Fruit fly (Drosophila melanogaster) whole organism, embryonic: ENCODE measurements around the gene fal.

ENCODE experiments used
- Atf3 ChIP-seq: fragments of 200-800 bp; sonication (Bioruptor generic); optimal IDR thresholded peaks from 3 replicates; lab custom pipeline; 2016; ENCODE audit warnings: missing biosample characterization, missing genetic modification characterization
- Bteb2 ChIP-seq: fragments of 200-800 bp; sonication (Bioruptor generic); optimal IDR thresholded peaks from 2 replicates; lab custom pipeline; 2016; ENCODE audit warnings: missing biosample characterization, missing genetic modification characterization
- CG10209 ChIP-seq: fragments of 200-800 bp; sonication (Bioruptor generic); optimal IDR thresholded peaks from 3 replicates; lab custom pipeline; 2017; ENCODE audit warnings: missing biosample characterization, mild to moderate bottlenecking, missing genetic modification characterization, missing genetic modification reagents
- CG11504 ChIP-seq: fragments of 200-800 bp; sonication (Bioruptor generic); optimal IDR thresholded peaks from 3 replicates; lab custom pipeline; 2019; ENCODE audit warnings: missing biosample characterization, mild to moderate bottlenecking, missing genetic modification characterization, moderate library complexity
- CG12104 ChIP-seq: fragments of 200-800 bp; sonication (Bioruptor generic); optimal IDR thresholded peaks from 3 replicates; lab custom pipeline; 2016; ENCODE audit warnings: missing biosample characterization, missing genetic modification characterization
- CG1233 ChIP-seq: fragments of 200-800 bp; sonication (Bioruptor generic); optimal IDR thresholded peaks from 4 replicates; lab custom pipeline; 2018; ENCODE audit warnings: missing biosample characterization, mild to moderate bottlenecking, missing genetic modification characterization
- CG12744 ChIP-seq: fragments of 200-800 bp; sonication (Bioruptor generic); optimal IDR thresholded peaks from 2 replicates; lab custom pipeline; 2016; ENCODE audit warnings: missing biosample characterization, missing genetic modification characterization
- CG15269 ChIP-seq: fragments of 200-800 bp; sonication (Bioruptor generic); optimal IDR thresholded peaks from 2 replicates; lab custom pipeline; 2018; ENCODE audit warnings: missing biosample characterization, mild to moderate bottlenecking, missing genetic modification characterization, moderate library complexity
- CG16779 ChIP-seq: fragments of 200-800 bp; sonication (Bioruptor generic); IDR thresholded peaks from 2 replicates; pipeline ENCODE4 v1.3.6; 2022; ENCODE audit warnings: missing biosample characterization, missing genetic modification characterization
- CG16813 ChIP-seq: fragments of 200-800 bp; sonication (Bioruptor generic); IDR thresholded peaks from 3 replicates; pipeline ENCODE4 v1.3.6; 2022; ENCODE audit warnings: missing biosample characterization, missing genetic modification characterization; ENCODE audit not compliant: partially characterized antibody
- CG17186 ChIP-seq: fragments of 200-800 bp; sonication (Bioruptor generic); optimal IDR thresholded peaks from 3 replicates; lab custom pipeline; 2017; ENCODE audit warnings: missing biosample characterization, missing genetic modification reagents, missing genetic modification characterization
- CG17568 ChIP-seq: fragments of 200-800 bp; sonication (Bioruptor generic); optimal IDR thresholded peaks from 2 replicates; lab custom pipeline; 2018; ENCODE audit warnings: missing biosample characterization, mild to moderate bottlenecking, missing genetic modification characterization, moderate library complexity
- CG31441 ChIP-seq: fragments of 200-800 bp; sonication (Bioruptor generic); IDR thresholded peaks from 2 replicates; pipeline ENCODE4 v1.3.6; 2022; ENCODE audit warnings: missing biosample characterization, missing genetic modification characterization
- CG4282 ChIP-seq: fragments of 200-800 bp; sonication (Bioruptor generic); optimal IDR thresholded peaks from 2 replicates; lab custom pipeline; 2016; ENCODE audit warnings: missing biosample characterization, missing genetic modification characterization
- CG43689 ChIP-seq: fragments of 200-800 bp; sonication (Bioruptor generic); IDR thresholded peaks from 2 replicates; pipeline ENCODE4 v1.3.6; 2022; ENCODE audit warnings: missing biosample characterization, missing genetic modification characterization
- CG6272 ChIP-seq: fragments of 200-800 bp; sonication (Bioruptor generic); IDR thresholded peaks from 2 replicates; pipeline ENCODE4 v1.3.6; 2022; ENCODE audit warnings: missing biosample characterization, missing genetic modification characterization
- CG7745 ChIP-seq: fragments of 200-800 bp; sonication (Bioruptor generic); optimal IDR thresholded peaks from 2 replicates; lab custom pipeline; 2018; ENCODE audit warnings: missing biosample characterization, mild to moderate bottlenecking, missing genetic modification characterization, moderate library complexity
- CHES-1-like ChIP-seq: fragments of 200-800 bp; sonication (Bioruptor generic); optimal IDR thresholded peaks from 2 replicates; lab custom pipeline; 2016; ENCODE audit warnings: missing biosample characterization, missing genetic modification characterization
- CoRest ChIP-seq: fragments of 200-800 bp; sonication (Bioruptor generic); optimal IDR thresholded peaks from 3 replicates; lab custom pipeline; 2018; ENCODE audit warnings: missing biosample characterization, mild to moderate bottlenecking, missing genetic modification characterization, moderate library complexity
- Dbx ChIP-seq: fragments of 200-800 bp; sonication (Bioruptor generic); IDR thresholded peaks from 3 replicates; pipeline ENCODE4 v1.3.6; 2022; ENCODE audit warnings: missing biosample characterization, missing genetic modification characterization
- Hmr ChIP-seq: fragments of 200-800 bp; sonication (Bioruptor generic); optimal IDR thresholded peaks from 3 replicates; lab custom pipeline; 2017; ENCODE audit warnings: mild to moderate bottlenecking, missing biosample characterization, missing genetic modification reagents, missing genetic modification characterization
- Lim3 ChIP-seq: fragments of 200-800 bp; sonication (Bioruptor generic); IDR thresholded peaks from 2 replicates; pipeline ENCODE4 v1.3.6; 2022; ENCODE audit warnings: missing biosample characterization, missing genetic modification characterization
- Max ChIP-seq: fragments of 200-800 bp; sonication (Bioruptor generic); optimal IDR thresholded peaks from 2 replicates; lab custom pipeline; 2016; ENCODE audit warnings: missing biosample characterization, mild to moderate bottlenecking, missing genetic modification characterization
- NC2β ChIP-seq: fragments of 200-800 bp; sonication (Bioruptor generic); optimal IDR thresholded peaks from 2 replicates; lab custom pipeline; 2016; ENCODE audit warnings: missing biosample characterization, missing genetic modification characterization
- NK7.1 ChIP-seq: fragments of 200-800 bp; sonication (Bioruptor generic); optimal IDR thresholded peaks from 3 replicates; lab custom pipeline; 2016; ENCODE audit warnings: missing biosample characterization, missing genetic modification characterization
- Neu2 ChIP-seq: fragments of 200-800 bp; sonication (Bioruptor generic); optimal IDR thresholded peaks from 3 replicates; lab custom pipeline; 2016; ENCODE audit warnings: missing biosample characterization, missing genetic modification characterization, borderline replicate concordance
- NfI ChIP-seq: fragments of 200-800 bp; sonication (Bioruptor generic); optimal IDR thresholded peaks from 3 replicates; lab custom pipeline; 2018; ENCODE audit warnings: missing biosample characterization, mild to moderate bottlenecking, missing genetic modification characterization, moderate library complexity
- Oaz ChIP-seq: fragments of 200-800 bp; sonication (Bioruptor generic); IDR thresholded peaks from 2 replicates; pipeline ENCODE4 v1.3.6; 2022; ENCODE audit warnings: missing biosample characterization, missing genetic modification characterization
- Poxn ChIP-seq: fragments of 200-800 bp; sonication (Bioruptor generic); IDR thresholded peaks from 2 replicates; pipeline ENCODE4 v1.3.6; 2022; ENCODE audit warnings: missing biosample characterization, missing genetic modification characterization
- Ptx1 ChIP-seq: fragments of 200-800 bp; sonication (Bioruptor generic); IDR thresholded peaks from 2 replicates; pipeline ENCODE4 v1.3.6; 2022; ENCODE audit warnings: missing biosample characterization, missing genetic modification characterization
- Ssrp ChIP-seq: fragments of 200-800 bp; sonication (Bioruptor generic); optimal IDR thresholded peaks from 2 replicates; lab custom pipeline; 2018; ENCODE audit warnings: missing biosample characterization, mild to moderate bottlenecking, missing genetic modification characterization, moderate library complexity
- Xrp1 ChIP-seq: fragments of 200-800 bp; sonication (Bioruptor generic); IDR thresholded peaks from 2 replicates; pipeline ENCODE4 v1.3.6; 2022; ENCODE audit warnings: missing biosample characterization, missing genetic modification characterization
- cas ChIP-seq: fragments of 200-800 bp; sonication (Bioruptor generic); IDR thresholded peaks from 2 replicates; pipeline ENCODE4 v1.3.6; 2022; ENCODE audit warnings: missing biosample characterization, missing genetic modification characterization
- chif ChIP-seq, 2 experiments: fragments of 200-800 bp; sonication (Bioruptor generic); optimal IDR thresholded peaks; 3 replicates each; lab custom pipeline; 2016; ENCODE audit warnings: missing biosample characterization in 2 of 2, missing genetic modification characterization in 2 of 2
- chn ChIP-seq: fragments of 200-800 bp; sonication (Bioruptor generic); optimal IDR thresholded peaks from 2 replicates; lab custom pipeline; 2016; ENCODE audit warnings: missing biosample characterization, missing genetic modification characterization
- croc ChIP-seq: fragments of 200-800 bp; sonication (Bioruptor generic); conservative IDR thresholded peaks from 3 replicates; pipeline ENCODE4 v1.3.6; 2022; ENCODE audit warnings: missing biosample characterization, missing genetic modification characterization
- danr ChIP-seq: fragments of 200-800 bp; sonication (Bioruptor generic); IDR thresholded peaks from 2 replicates; pipeline ENCODE4 v1.3.6; 2022; ENCODE audit warnings: missing biosample characterization, missing genetic modification characterization
- ems ChIP-seq: fragments of 200-800 bp; sonication (Bioruptor generic); optimal IDR thresholded peaks from 3 replicates; lab custom pipeline; 2016; ENCODE audit warnings: missing biosample characterization, missing genetic modification characterization
- fd102C ChIP-seq: fragments of 200-800 bp; sonication (Bioruptor generic); optimal IDR thresholded peaks from 2 replicates; lab custom pipeline; 2018; ENCODE audit warnings: missing biosample characterization, mild to moderate bottlenecking, missing genetic modification characterization, moderate library complexity
- ftz-f1 ChIP-seq: fragments of 200-800 bp; sonication (Bioruptor generic); optimal IDR thresholded peaks from 2 replicates; lab custom pipeline; 2016; ENCODE audit warnings: missing biosample characterization, missing genetic modification characterization
- grn ChIP-seq: fragments of 200-800 bp; sonication (Bioruptor generic); optimal IDR thresholded peaks from 3 replicates; lab custom pipeline; 2017; ENCODE audit warnings: missing biosample characterization, missing genetic modification characterization
- gt ChIP-seq: fragments of 200-800 bp; sonication (Bioruptor generic); IDR thresholded peaks from 2 replicates; pipeline ENCODE4 v1.3.6; 2022; ENCODE audit warnings: missing biosample characterization, missing genetic modification characterization
- ham ChIP-seq: fragments of 200-800 bp; sonication (Bioruptor generic); IDR thresholded peaks from 2 replicates; pipeline ENCODE4 v1.3.6; 2022; ENCODE audit warnings: missing biosample characterization, missing genetic modification characterization
- nom ChIP-seq: fragments of 200-800 bp; sonication (Bioruptor generic); optimal IDR thresholded peaks from 2 replicates; lab custom pipeline; 2017; ENCODE audit warnings: missing biosample characterization, missing genetic modification characterization, mild to moderate bottlenecking, moderate library complexity, missing genetic modification reagents
- odd ChIP-seq: fragments of 200-800 bp; sonication (Bioruptor generic); optimal IDR thresholded peaks from 2 replicates; lab custom pipeline; 2017; ENCODE audit warnings: missing biosample characterization, mild to moderate bottlenecking, missing genetic modification characterization
- onecut ChIP-seq: fragments of 200-800 bp; sonication (Bioruptor generic); IDR thresholded peaks from 2 replicates; pipeline ENCODE4 v1.3.6; 2022; ENCODE audit warnings: missing biosample characterization, missing genetic modification characterization
- phol ChIP-seq: fragments of 200-800 bp; sonication (Bioruptor generic); optimal IDR thresholded peaks from 3 replicates; lab custom pipeline; 2018; ENCODE audit warnings: missing biosample characterization, mild to moderate bottlenecking, missing genetic modification characterization, moderate library complexity
- tna ChIP-seq: fragments of 200-800 bp; sonication (Bioruptor generic); IDR thresholded peaks from 2 replicates; pipeline ENCODE4 v1.3.6; 2022; ENCODE audit warnings: missing biosample characterization, missing genetic modification characterization; ENCODE audit not compliant: partially characterized antibody
- unc-4 ChIP-seq: fragments of 200-800 bp; sonication (Bioruptor generic); IDR thresholded peaks from 2 replicates; pipeline ENCODE4 v1.3.6; 2022; ENCODE audit warnings: missing biosample characterization, missing genetic modification characterization; ENCODE audit not compliant: partially characterized antibody
- vfl ChIP-seq: fragments of 200-800 bp; sonication (Bioruptor generic); optimal IDR thresholded peaks from 2 replicates; lab custom pipeline; 2016; ENCODE audit warnings: missing biosample characterization, missing genetic modification characterization
- vvl ChIP-seq: fragments of 200-800 bp; sonication (Bioruptor generic); IDR thresholded peaks from 2 replicates; pipeline ENCODE4 v1.3.6; 2022; ENCODE audit warnings: missing biosample characterization, missing genetic modification characterization

The fal gene

dm6 chr3L:19260278-19260803 is 34.0 kb upstream of the fal start, which contains the start of gene nes (continued):
- TF ChIP-seq Poxn (GFP tag; lab: Robert Waterston, UW), result no peak
- no peak for TF ChIP-seq Bteb2 (GFP tag; lab: Kevin White, UChicago)
- no peak for TF ChIP-seq tna
- TF ChIP-seq CG11504 (tag; lab: Kevin White, UChicago), result no peak
- peak; percentile 3 for TF ChIP-seq CoRest (tag; lab: Kevin White, UChicago)
- TF ChIP-seq ham (GFP tag; lab: Robert Waterston, UW), result no peak
- TF ChIP-seq chn, result no peak
- no peak for TF ChIP-seq CG12104 (GFP tag; lab: Kevin White, UChicago)
- TF ChIP-seq fd102C (GFP tag; lab: Kevin White, UChicago), result no peak
- TF ChIP-seq NfI, result no peak
- TF ChIP-seq CG16813 (GFP tag; lab: Robert Waterston, UW), result peak; percentile 19; the same call in 1 of the 3 replicates
- TF ChIP-seq grn (GFP tag; lab: Kevin White, UChicago), result no peak
- TF ChIP-seq NK7.1 (GFP tag; lab: Kevin White, UChicago), result no peak
- TF ChIP-seq CG17568, result no peak
- peak; percentile 36 for TF ChIP-seq vvl (GFP tag; lab: Robert Waterston, UW)
- TF ChIP-seq CG12744, result no peak
- TF ChIP-seq chif (GFP tag; optimal IDR thresholded peaks at IDR 0.05; lab: Kevin White, UChicago), result no peak
- no peak for TF ChIP-seq Dbx (GFP tag; lab: Robert Waterston, UW)
- TF ChIP-seq CG16779, result no peak
- TF ChIP-seq croc (GFP tag; lab: Robert Waterston, UW), result no peak
- no peak for TF ChIP-seq CG4282 (GFP tag; lab: Kevin White, UChicago)
- no peak for TF ChIP-seq phol (tag; lab: Kevin White, UChicago)
- TF ChIP-seq CG31441, result no peak
- no peak for TF ChIP-seq Oaz
- no peak for TF ChIP-seq Ssrp (tag; lab: Kevin White, UChicago)
- peak; percentile 84 for TF ChIP-seq ftz-f1 (GFP tag; lab: Kevin White, UChicago)
- no peak for TF ChIP-seq ems (GFP tag; lab: Kevin White, UChicago)
- TF ChIP-seq Xrp1 (GFP tag; lab: Robert Waterston, UW), result no peak
- TF ChIP-seq Lim3 (GFP tag; lab: Robert Waterston, UW), result no peak
- TF ChIP-seq Atf3 (GFP tag; lab: Kevin White, UChicago), result no peak
- no peak for TF ChIP-seq danr
- no peak for TF ChIP-seq odd (GFP tag; lab: Kevin White, UChicago)
- TF ChIP-seq CG6272 (GFP tag; lab: Robert Waterston, UW), result 0 out of 2 replicates have a peak, but pooled peaks have one; percentile 25
- TF ChIP-seq Max (GFP tag; lab: Kevin White, UChicago), result peak; percentile 37
- no peak for TF ChIP-seq onecut (GFP tag; lab: Robert Waterston, UW)
- no peak for TF ChIP-seq CG7745 (tag; lab: Kevin White, UChicago)
- TF ChIP-seq NC2β, result no peak
- no peak for TF ChIP-seq unc-4 (GFP tag; lab: Robert Waterston, UW)
- TF ChIP-seq Neu2 (GFP tag; lab: Kevin White, UChicago), result no peak
- peak; percentile 3 for TF ChIP-seq nom (GFP tag; lab: Kevin White, UChicago)
- TF ChIP-seq CG10209 (GFP tag; lab: Kevin White, UChicago), result no peak
- no peak for TF ChIP-seq CHES-1-like (GFP tag; lab: Kevin White, UChicago)
- no peak for TF ChIP-seq CG15269 (tag; lab: Kevin White, UChicago)
- TF ChIP-seq CG1233, result no peak
- peak; percentile 20 for TF ChIP-seq Hmr (GFP tag; lab: Kevin White, UChicago)
- TF ChIP-seq cas (GFP tag; lab: Robert Waterston, UW), result no peak
- peak; percentile 25; the same call in 1 of the 2 replicates for TF ChIP-seq Ptx1
- TF ChIP-seq gt, result no peak
- no peak for TF ChIP-seq CG43689
- TF ChIP-seq CG17186 (GFP tag; lab: Kevin White, UChicago), result no peak
- no peak for TF ChIP-seq vfl
